Worm (Caenorhabditis elegans) whole organism, L4/young adult: ENCODE measurements around the gene Y73B6BL.37.

Experiments
- W03F9.2 ChIP-seq: fragments of 150-350 bp; optimal IDR thresholded peaks from 2 replicates; lab custom pipeline; 2014; ENCODE audit warnings: missing biosample characterization, missing genetic modification characterization
- dao-5 ChIP-seq: sonication (generic microtip); optimal IDR thresholded peaks from 2 replicates; lab custom pipeline; 2016; ENCODE audit warnings: missing genotype, missing genetic modification characterization, moderate library complexity, missing compliant biosample characterization
- him-1 ChIP-seq: sonication (generic microtip); optimal IDR thresholded peaks from 2 replicates; lab custom pipeline; 2016; ENCODE audit warnings: missing genotype, missing genetic modification reagents, missing genetic modification characterization, missing compliant biosample characterization

Y73B6BL.37 gene

ce11 chrIV:6487047-6487446, at the start of gene Y73B6BL.37:
Y73B6BL.37 (plus strand) TSS chrIV:6487347.
- no peak for TF ChIP-seq dao-5 (tag; lab: Kevin White, UChicago)

ce11 chrIV:6438051-6438450, 49.1 kb upstream of the Y73B6BL.37 start, which contains the start of gene dlc-5:
dlc-5 (plus strand) TSS chrIV:6438204.
- no peak for TF ChIP-seq dao-5 (tag; lab: Kevin White, UChicago)
- no peak for TF ChIP-seq him-1 (tag; lab: Kevin White, UChicago)
- TF ChIP-seq W03F9.2: no peak

ce11 chrIV:6441601-6442000, 45.5 kb upstream of the Y73B6BL.37 start, which contains the start of gene Y73B6BL.31:
Y73B6BL.31 (plus strand) TSS chrIV:6441901.
- no peak for TF ChIP-seq him-1 (tag; lab: Kevin White, UChicago)
- TF ChIP-seq W03F9.2: no peak
- no peak for TF ChIP-seq dao-5 (tag; lab: Kevin White, UChicago)

ce11 chrIV:6442016-6442618, 45.0 kb upstream of the Y73B6BL.37 start:
- TF ChIP-seq dao-5 (tag; lab: Kevin White, UChicago) (no peak), W03F9.2 (no peak), him-1 (tag; lab: Kevin White, UChicago) (no peak)

ce11 chrIV:6443018-6443417, 44.1 kb upstream of the Y73B6BL.37 start:
- no peak for TF ChIP-seq him-1 (tag; lab: Kevin White, UChicago)
- no peak for TF ChIP-seq W03F9.2
- no peak for TF ChIP-seq dao-5 (tag; lab: Kevin White, UChicago)

ce11 chrIV:6457472-6457871, 29.7 kb upstream of the Y73B6BL.37 start, which contains the start of gene lgc-10:
lgc-10 (minus strand) TSS chrIV:6457572.
- no peak for TF ChIP-seq dao-5 (tag; lab: Kevin White, UChicago)
- no peak for TF ChIP-seq W03F9.2
- no peak for TF ChIP-seq him-1 (tag; lab: Kevin White, UChicago)

ce11 chrIV:6460596-6460995, 26.6 kb upstream of the Y73B6BL.37 start:
- no peak for TF ChIP-seq dao-5 (tag; lab: Kevin White, UChicago)

ce11 chrIV:6464005-6464404, 23.1 kb upstream of the Y73B6BL.37 start, which contains the start of gene acr-25:
acr-25 (plus strand) TSS chrIV:6464305.
- TF ChIP-seq him-1 (tag; lab: Kevin White, UChicago) (no peak), W03F9.2 (no peak), dao-5 (tag; lab: Kevin White, UChicago) (no peak)

- no peak for TF ChIP-seq W03F9.2
- TF ChIP-seq him-1 (tag; lab: Kevin White, UChicago): no peak
- no peak for TF ChIP-seq dao-5 (tag; lab: Kevin White, UChicago)
These were observed 15.9 kb upstream of the Y73B6BL.37 start, which contains the start of gene tmed-13 for ce11 chrIV:6471216-6471615. tmed-13 (minus strand) TSS chrIV:6471384.

ce11 chrIV:6473140-6473539, 14.0 kb upstream of the Y73B6BL.37 start, which contains the start of gene Y73B6BL.27:
Y73B6BL.27 (minus strand) TSS chrIV:6473240.
- no peak for TF ChIP-seq him-1 (tag; lab: Kevin White, UChicago)
- TF ChIP-seq W03F9.2: no peak
- no peak for TF ChIP-seq dao-5 (tag; lab: Kevin White, UChicago)

- TF ChIP-seq W03F9.2 (no peak), dao-5 (tag; lab: Kevin White, UChicago) (no peak), him-1 (tag; lab: Kevin White, UChicago) (no peak)
These were observed 12.4 kb upstream of the Y73B6BL.37 start for ce11 chrIV:6474751-6475150.

ce11 chrIV:6480221-6480620, 6.9 kb upstream of the Y73B6BL.37 start, which contains the start of gene tyr-6:
tyr-6 (plus strand) TSS chrIV:6480521.
- TF ChIP-seq him-1 (tag; lab: Kevin White, UChicago) (no peak), dao-5 (tag; lab: Kevin White, UChicago) (no peak), W03F9.2 (no peak)

- peak; percentile 61 for TF ChIP-seq dao-5 (tag; lab: Kevin White, UChicago)
- TF ChIP-seq W03F9.2: peak; percentile 62
- TF ChIP-seq him-1 (tag; lab: Kevin White, UChicago): no peak
These were observed 6.2 kb upstream of the Y73B6BL.37 start for ce11 chrIV:6480978-6481377.

- TF ChIP-seq him-1 (tag; lab: Kevin White, UChicago) (no peak), dao-5 (tag; lab: Kevin White, UChicago) (no peak), W03F9.2 (no peak)
These were observed 4.8 kb downstream of the Y73B6BL.37 start for ce11 chrIV:6491915-6492314.

- TF ChIP-seq dao-5 (tag; lab: Kevin White, UChicago): no peak
- TF ChIP-seq W03F9.2: no peak
- no peak for TF ChIP-seq him-1 (tag; lab: Kevin White, UChicago)
These were observed 6.2 kb downstream of the Y73B6BL.37 start, which contains the start of gene Y73B6BL.44 for ce11 chrIV:6493299-6493698. Y73B6BL.44 (plus strand) TSS chrIV:6493599.
